Worm (Caenorhabditis elegans) whole organism, L2 larva: ENCODE data around the gene srw-53.
"Not testable (repeated sequence)": the region's sequence is repeated elsewhere in the genome, so short reads cannot be mapped to it uniquely, and the experiment has no call there.

ENCODE experiments used
- alr-1 ChIP-seq: fragments of 150-350 bp; optimal IDR thresholded peaks from 2 replicates; lab custom pipeline; 2014; ENCODE audit warnings: missing biosample characterization, missing genetic modification characterization
- elt-1 ChIP-seq: fragments of 150-350 bp; optimal IDR thresholded peaks from 2 replicates; lab custom pipeline; 2014; ENCODE audit warnings: missing biosample characterization, missing genetic modification characterization
- fos-1 ChIP-seq: fragments of 150-350 bp; optimal IDR thresholded peaks from 2 replicates; lab custom pipeline; 2014; ENCODE audit warnings: missing biosample characterization, missing genetic modification characterization
- lin-11 ChIP-seq: fragments of 150-350 bp; sonication (generic microtip); optimal IDR thresholded peaks from 2 replicates; lab custom pipeline; 2014; ENCODE audit warnings: missing biosample characterization, missing genetic modification characterization, inconsistent platforms, mixed read lengths
- mdl-1 ChIP-seq, 2 experiments: fragments of 150-350 bp in 1 of 2; sonication (generic microtip) in 1 of 2; optimal IDR thresholded peaks; 2 replicates each; lab custom pipeline; 2017; ENCODE audit warnings: missing biosample characterization in 2 of 2, missing genetic modification characterization in 2 of 2
- nhr-21 ChIP-seq: fragments of 150-350 bp; optimal IDR thresholded peaks from 2 replicates; lab custom pipeline; 2014; ENCODE audit warnings: missing biosample characterization, missing genetic modification characterization
- snpc-4 ChIP-seq: fragments of 150-350 bp; optimal IDR thresholded peaks from 2 replicates; lab custom pipeline; 2014; ENCODE audit warnings: missing biosample characterization, missing genetic modification characterization
- zag-1 ChIP-seq: fragments of 150-350 bp; optimal IDR thresholded peaks from 2 replicates; lab custom pipeline; 2014; ENCODE audit warnings: missing biosample characterization, missing genetic modification characterization
- ztf-1 ChIP-seq: fragments of 200-800 bp; sonication (Bioruptor generic); conservative IDR thresholded peaks from 2 replicates; pipeline ENCODE4 v1.3.6; 2022; ENCODE audit warnings: missing genetic modification characterization, missing compliant biosample characterization

srw-53 gene

ce11 chrV:15978232-15978764 is 35.1 kb downstream of the srw-53 start, which contains the start of gene oac-20:
oac-20 (plus strand) TSS chrV:15978714.
- TF ChIP-seq nhr-21 (tag; lab: Kevin White, UChicago) (no peak), mdl-1 (tag; optimal IDR thresholded peaks at IDR 0.05; lab: Kevin White, UChicago) (no peak), fos-1 (tag; lab: Kevin White, UChicago) (peak; percentile 76), zag-1 (tag; lab: Kevin White, UChicago) (no peak)

ce11 chrV:15982733-15983344 is 39.6 kb downstream of the srw-53 start, which contains the start of the genes fbxa-99 and F36G9.13:
fbxa-99 (minus strand) TSS chrV:15982854.
F36G9.13 (plus strand) TSS chrV:15983294.
- TF ChIP-seq snpc-4 (tag; lab: Kevin White, UChicago) (peak; percentile 56), alr-1 (tag; lab: Kevin White, UChicago) (no peak), elt-1 (tag; lab: Kevin White, UChicago) (no peak), fos-1 (tag; lab: Kevin White, UChicago) (peak; percentile 36)

DNA sequence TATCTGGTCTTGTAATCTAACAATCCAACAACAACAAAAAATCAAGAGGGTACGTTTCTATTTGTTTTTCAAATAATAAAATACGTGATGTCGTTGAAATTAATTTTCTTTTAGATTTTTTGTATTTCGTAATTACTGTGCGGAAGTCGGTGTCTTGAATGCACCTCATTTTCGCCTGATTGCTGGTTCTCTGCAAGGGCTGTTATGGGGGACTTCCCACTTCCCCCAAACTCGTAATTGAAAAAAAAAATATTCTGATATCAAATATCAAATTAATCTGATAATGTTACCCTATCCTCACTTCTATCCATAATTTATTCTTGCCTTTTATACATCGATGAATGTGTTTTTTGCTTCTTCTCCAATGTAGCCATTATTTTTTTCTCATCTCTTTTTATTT is 44.8 kb downstream of the srw-53 start, which contains the start of gene F36G9.15:
Gene F36G9.15 (minus strand): TSS at position 101 of the 400 bp plus-strand sequence.
- TF ChIP-seq ztf-1, result no peak

ce11 chrV:15991850-15992249 is 48.6 kb downstream of the srw-53 start, which contains the start of gene C06C6.7:
C06C6.7 (plus strand) TSS chrV:15992150.
- not testable (repeated sequence) for TF ChIP-seq elt-1, lin-11, snpc-4 (tag; lab: Kevin White, UChicago)
